Worm (Caenorhabditis elegans) whole organism, young adult: ENCODE results near the gene viro-2.
A peak's percentile ranks its signal among the peaks of the same experiment; 100 is the strongest.

Experiments
- C06A6.2 ChIP-seq: fragments of 200-800 bp; sonication (Bioruptor generic); conservative IDR thresholded peaks from 2 replicates; pipeline ENCODE4 v1.3.6; 2022; ENCODE audit warnings: missing genetic modification characterization, missing compliant biosample characterization
- D2030.7 ChIP-seq: fragments of 200-800 bp; sonication (Bioruptor generic); IDR thresholded peaks from 2 replicates; pipeline ENCODE4 v1.3.6; 2022; ENCODE audit warnings: missing genetic modification reagents, missing genetic modification characterization, missing compliant biosample characterization
- F33H1.4 ChIP-seq: fragments of 200-800 bp; sonication (Bioruptor generic); IDR thresholded peaks from 2 replicates; pipeline ENCODE4 v1.3.6; 2022; ENCODE audit warnings: missing genetic modification reagents, missing genetic modification characterization, missing compliant biosample characterization
- F37B4.10 ChIP-seq: fragments of 200-800 bp; sonication (Bioruptor generic); IDR thresholded peaks from 2 replicates; pipeline ENCODE4 v1.3.6; 2022; ENCODE audit warnings: missing genetic modification characterization, missing compliant biosample characterization
- F39B2.1 ChIP-seq: fragments of 200-800 bp; sonication (Bioruptor generic); IDR thresholded peaks from 2 replicates; pipeline ENCODE4 v1.3.6; 2022; ENCODE audit warnings: missing genetic modification reagents, missing genetic modification characterization, missing compliant biosample characterization
- F52B5.7 ChIP-seq: sonication (generic microtip); optimal IDR thresholded peaks from 2 replicates; lab custom pipeline; 2016; ENCODE audit warnings: mild to moderate bottlenecking, missing genetic modification characterization, missing compliant biosample characterization
- F57A8.1 ChIP-seq: fragments of 200-800 bp; sonication (Bioruptor generic); optimal IDR thresholded peaks from 2 replicates; lab custom pipeline; 2018; ENCODE audit warnings: mild to moderate bottlenecking, missing genetic modification characterization, moderate library complexity, missing compliant biosample characterization
- F57C9.4 ChIP-seq: sonication (generic microtip); optimal IDR thresholded peaks from 2 replicates; lab custom pipeline; 2017; ENCODE audit warnings: mild to moderate bottlenecking, missing genetic modification characterization, missing compliant biosample characterization
- Y56A3A.18 ChIP-seq: fragments of 200-800 bp; sonication (Bioruptor generic); IDR thresholded peaks from 2 replicates; pipeline ENCODE4 v1.3.6; 2022; ENCODE audit warnings: missing genetic modification reagents, missing genetic modification characterization, missing compliant biosample characterization
- Y79H2A.3 ChIP-seq: fragments of 200-800 bp; sonication (Bioruptor generic); conservative IDR thresholded peaks from 2 replicates; pipeline ENCODE4 v1.3.6; 2022; ENCODE audit warnings: missing genetic modification reagents, missing genetic modification characterization, missing compliant biosample characterization
- Y95B8A.8 ChIP-seq: fragments of 200-800 bp; sonication (Bioruptor generic); IDR thresholded peaks from 2 replicates; pipeline ENCODE4 v1.3.6; 2022; ENCODE audit warnings: missing genetic modification reagents, missing genetic modification characterization, missing compliant biosample characterization
- ZK185.1 ChIP-seq: sonication (generic microtip); optimal IDR thresholded peaks from 2 replicates; lab custom pipeline; 2016; ENCODE audit warnings: mild to moderate bottlenecking, missing genetic modification characterization, missing compliant biosample characterization; ENCODE audit not compliant: poor library complexity, severe bottlenecking
- aptf-2 ChIP-seq: fragments of 200-800 bp; sonication (Bioruptor generic); conservative IDR thresholded peaks from 2 replicates; pipeline ENCODE4 v1.3.6; 2022; ENCODE audit warnings: missing genetic modification reagents, missing genetic modification characterization, missing compliant biosample characterization
- aptf-3 ChIP-seq: fragments of 200-800 bp; sonication (Bioruptor generic); IDR thresholded peaks from 2 replicates; pipeline ENCODE4 v1.3.6; 2022; ENCODE audit warnings: missing genetic modification characterization, missing compliant biosample characterization
- athp-1 ChIP-seq: sonication (generic microtip); optimal IDR thresholded peaks from 2 replicates; lab custom pipeline; 2017; ENCODE audit warnings: mild to moderate bottlenecking, missing genetic modification characterization, missing compliant biosample characterization
- attf-6 ChIP-seq: fragments of 200-800 bp; sonication (Bioruptor generic); IDR thresholded peaks from 2 replicates; pipeline ENCODE4 v1.3.6; 2022; ENCODE audit warnings: missing genetic modification reagents, missing genetic modification characterization, missing compliant biosample characterization
- cebp-2 ChIP-seq: fragments of 200-800 bp; sonication (Bioruptor generic); IDR thresholded peaks from 2 replicates; pipeline ENCODE4 v1.3.6; 2022; ENCODE audit warnings: missing genetic modification characterization, missing compliant biosample characterization
- ceh-100 ChIP-seq: fragments of 200-800 bp; sonication (Bioruptor generic); IDR thresholded peaks from 2 replicates; pipeline ENCODE4 v1.3.6; 2022; ENCODE audit warnings: missing genetic modification reagents, missing genetic modification characterization, missing compliant biosample characterization
- die-1 ChIP-seq: sonication (generic microtip); optimal IDR thresholded peaks from 2 replicates; lab custom pipeline; 2016; ENCODE audit warnings: missing genotype, mild to moderate bottlenecking, missing genetic modification characterization, missing compliant biosample characterization
- dpff-1 ChIP-seq: sonication (generic microtip); optimal IDR thresholded peaks from 2 replicates; lab custom pipeline; 2017; ENCODE audit warnings: mild to moderate bottlenecking, missing genetic modification characterization, missing compliant biosample characterization
- ekl-4 ChIP-seq: fragments of 200-800 bp; sonication (Bioruptor generic); IDR thresholded peaks from 2 replicates; pipeline ENCODE4 v1.3.6; 2022; ENCODE audit warnings: missing genetic modification reagents, missing genetic modification characterization, missing compliant biosample characterization
- ets-4 ChIP-seq: fragments of 200-800 bp; sonication (Bioruptor generic); optimal IDR thresholded peaks from 2 replicates; lab custom pipeline; 2018; ENCODE audit warnings: mild to moderate bottlenecking, missing genetic modification characterization, missing compliant biosample characterization
- fkh-3 ChIP-seq: sonication (generic microtip); optimal IDR thresholded peaks from 2 replicates; lab custom pipeline; 2016; ENCODE audit warnings: mild to moderate bottlenecking, missing genetic modification characterization, missing compliant biosample characterization
- him-1 ChIP-seq: sonication (generic microtip); optimal IDR thresholded peaks from 2 replicates; lab custom pipeline; 2016; ENCODE audit warnings: missing genotype, missing genetic modification reagents, missing genetic modification characterization, missing compliant biosample characterization
- hmg-1.2 ChIP-seq: fragments of 200-800 bp; sonication (Bioruptor generic); IDR thresholded peaks from 2 replicates; pipeline ENCODE4 v1.3.6; 2022; ENCODE audit warnings: missing genetic modification reagents, missing genetic modification characterization, missing compliant biosample characterization
- hmg-20 ChIP-seq: fragments of 200-800 bp; sonication (Bioruptor generic); IDR thresholded peaks from 2 replicates; pipeline ENCODE4 v1.3.6; 2022; ENCODE audit warnings: missing genetic modification reagents, missing genetic modification characterization, missing compliant biosample characterization
- hsf-1 ChIP-seq: fragments of 200-800 bp; sonication (Bioruptor generic); IDR thresholded peaks from 2 replicates; pipeline ENCODE4 v1.3.6; 2022; ENCODE audit warnings: missing genetic modification reagents, missing genetic modification characterization, missing compliant biosample characterization
- lsl-1 ChIP-seq: fragments of 200-800 bp; sonication (Bioruptor generic); optimal IDR thresholded peaks from 2 replicates; lab custom pipeline; 2018; ENCODE audit warnings: mild to moderate bottlenecking, missing genetic modification characterization, moderate library complexity, missing compliant biosample characterization
- madf-3 ChIP-seq: fragments of 200-800 bp; sonication (Bioruptor generic); IDR thresholded peaks from 2 replicates; pipeline ENCODE4 v1.3.6; 2022; ENCODE audit warnings: missing genetic modification reagents, missing genetic modification characterization, missing compliant biosample characterization
- madf-6 ChIP-seq: fragments of 200-800 bp; sonication (Bioruptor generic); IDR thresholded peaks from 2 replicates; pipeline ENCODE4 v1.3.6; 2022; ENCODE audit warnings: missing genetic modification reagents, missing genetic modification characterization, missing compliant biosample characterization
- nfya-2 ChIP-seq: fragments of 200-800 bp; sonication (Bioruptor generic); IDR thresholded peaks from 2 replicates; pipeline ENCODE4 v1.3.6; 2022; ENCODE audit warnings: missing genetic modification reagents, missing genetic modification characterization, missing compliant biosample characterization
- nfyb-1 ChIP-seq: fragments of 200-800 bp; sonication (Bioruptor generic); IDR thresholded peaks from 2 replicates; pipeline ENCODE4 v1.3.6; 2022; ENCODE audit warnings: missing genetic modification reagents, missing genetic modification characterization, missing compliant biosample characterization
- nhr-179 ChIP-seq: sonication (generic microtip); optimal IDR thresholded peaks from 2 replicates; lab custom pipeline; 2016; ENCODE audit warnings: mild to moderate bottlenecking, missing genetic modification characterization, missing compliant biosample characterization
- nhr-27 ChIP-seq: fragments of 200-800 bp; sonication (Bioruptor generic); optimal IDR thresholded peaks from 2 replicates; lab custom pipeline; 2018; ENCODE audit warnings: mild to moderate bottlenecking, missing genetic modification characterization, moderate library complexity, missing compliant biosample characterization
- nhr-90 ChIP-seq: sonication (generic microtip); optimal IDR thresholded peaks from 2 replicates; lab custom pipeline; 2016; ENCODE audit warnings: missing genotype, mild to moderate bottlenecking, missing genetic modification characterization, missing compliant biosample characterization
- rec-8 ChIP-seq, 2 experiments: sonication (generic microtip); optimal IDR thresholded peaks; 2 replicates each; lab custom pipeline; 2016; ENCODE audit warnings: mild to moderate bottlenecking in 2 of 2, missing genetic modification characterization in 2 of 2, missing genetic modification reagents in 2 of 2, missing genotype in 2 of 2, missing biosample characterization in 1 of 2, missing compliant biosample characterization in 1 of 2, moderate library complexity in 1 of 2
- snpc-3.4 ChIP-seq: sonication (generic microtip); optimal IDR thresholded peaks from 2 replicates; lab custom pipeline; 2017; ENCODE audit warnings: missing genetic modification characterization, mild to moderate bottlenecking, missing compliant biosample characterization, antibody characterized with exemption, moderate library complexity, missing genotype, missing genetic modification reagents
- snpc-4 ChIP-seq, 5 experiments: fragments of 150-350 bp in 1 of 5; sonication (generic microtip) in 4 of 5; optimal IDR thresholded peaks; 2 replicates each; lab custom pipeline; 2014 to 2018; ENCODE audit warnings: missing genetic modification characterization in 5 of 5, missing biosample characterization in 3 of 5, antibody characterized with exemption in 2 of 5, mild to moderate bottlenecking in 2 of 5, missing compliant biosample characterization in 2 of 5, missing genotype in 2 of 5, moderate library complexity in 2 of 5, missing genetic modification reagents in 1 of 5
- tbp1 ChIP-seq: fragments of 200-800 bp; sonication (Bioruptor generic); optimal IDR thresholded peaks from 2 replicates; lab custom pipeline; 2018; ENCODE audit warnings: mild to moderate bottlenecking, missing genetic modification characterization, missing compliant biosample characterization
- tbx-9 ChIP-seq: sonication (generic microtip); optimal IDR thresholded peaks from 2 replicates; lab custom pipeline; 2016; ENCODE audit warnings: borderline replicate concordance, missing genetic modification characterization, inconsistent platforms, missing compliant biosample characterization
- tlf-1 ChIP-seq: fragments of 200-800 bp; sonication (Bioruptor generic); optimal IDR thresholded peaks from 2 replicates; lab custom pipeline; 2018; ENCODE audit warnings: mild to moderate bottlenecking, missing genetic modification characterization, missing compliant biosample characterization
- unc-130 ChIP-seq: sonication (generic microtip); optimal IDR thresholded peaks from 2 replicates; lab custom pipeline; 2016; ENCODE audit warnings: missing genetic modification reagents, missing genetic modification characterization, missing compliant biosample characterization
- unc-62 ChIP-seq: fragments of 150-350 bp; optimal IDR thresholded peaks from 2 replicates; lab custom pipeline; 2014; ENCODE audit warnings: missing biosample characterization, missing genetic modification reagents, missing genetic modification characterization
- ztf-18 ChIP-seq: sonication (generic microtip); optimal IDR thresholded peaks from 2 replicates; lab custom pipeline; 2016; ENCODE audit warnings: missing genotype, mild to moderate bottlenecking, missing genetic modification characterization, missing compliant biosample characterization
- ztf-25 ChIP-seq: fragments of 200-800 bp; sonication (Bioruptor generic); IDR thresholded peaks from 2 replicates; pipeline ENCODE4 v1.3.6; 2022; ENCODE audit warnings: missing genetic modification reagents, missing genetic modification characterization, missing compliant biosample characterization

The viro-2 gene

ce11 chrIII:7170090-7170489 lies 41.4 kb downstream of the viro-2 start:
- no peak for TF ChIP-seq unc-130 (GFP tag; lab: Kevin White, UChicago)
- no peak for TF ChIP-seq hmg-1.2 (GFP tag; lab: Robert Waterston, UW)
- TF ChIP-seq ztf-25, result no peak
- TF ChIP-seq nhr-179 (tag; lab: Kevin White, UChicago), result no peak
- no peak for TF ChIP-seq rec-8 (tag; optimal IDR thresholded peaks at IDR 0.05; lab: Kevin White, UChicago)
- no peak for TF ChIP-seq him-1 (tag; lab: Kevin White, UChicago)
- no peak for TF ChIP-seq unc-62 (GFP tag; lab: Kevin White, UChicago)
- no peak for TF ChIP-seq F57C9.4 (tag; lab: Kevin White, UChicago)
- TF ChIP-seq lsl-1, result no peak

DNA sequence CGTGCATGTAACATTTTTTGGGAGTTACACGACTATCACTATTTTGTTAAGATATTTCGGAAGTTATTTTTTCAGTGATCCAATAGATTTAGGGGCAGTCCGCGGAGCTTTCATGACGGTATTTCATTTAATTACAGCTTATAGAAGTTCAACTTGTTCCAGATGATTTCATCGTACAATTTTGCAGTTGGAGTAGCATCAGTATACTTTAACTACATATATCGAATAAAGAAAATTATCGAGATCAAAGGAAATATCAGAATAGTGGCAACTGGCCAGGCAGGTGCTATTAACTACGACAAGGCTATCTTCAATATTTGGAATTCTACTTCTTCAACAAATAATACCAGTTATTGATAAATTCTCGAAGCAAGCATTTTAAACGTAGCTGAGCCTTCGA lies 49.8 kb downstream of the viro-2 start:
- TF ChIP-seq Y79H2A.3 (GFP tag; lab: Robert Waterston, UW), result no peak
- no peak for TF ChIP-seq ets-4 (GFP tag; lab: Kevin White, UChicago)
- no peak for TF ChIP-seq nhr-90 (tag; lab: Kevin White, UChicago)
- TF ChIP-seq Y95B8A.8, result peak; percentile 54; the same call in 1 of the 2 replicates
- peak; percentile 3 for TF ChIP-seq die-1 (tag; lab: Kevin White, UChicago)
- peak; percentile 35 for TF ChIP-seq tbp1
- TF ChIP-seq athp-1 (tag; lab: Kevin White, UChicago), result peak; percentile 71
- TF ChIP-seq tbx-9 (tag; lab: Kevin White, UChicago), result no peak
- TF ChIP-seq F33H1.4, result peak; percentile 49
- TF ChIP-seq Y56A3A.18, result peak; percentile 45; the same call in 1 of the 2 replicates
- TF ChIP-seq cebp-2 (GFP tag; lab: Robert Waterston, UW), result no peak
- TF ChIP-seq F57A8.1 (GFP tag; lab: Kevin White, UChicago), result no peak
- TF ChIP-seq snpc-4 (GFP tag; optimal IDR thresholded peaks at IDR 0.05; lab: Kevin White, UChicago), result no peak
- TF ChIP-seq snpc-4 (tag; optimal IDR thresholded peaks at IDR 0.05; lab: Kevin White, UChicago), result peak in 1 of 4 experiments; percentile 26
- peak; percentile 50; the same call in 1 of the 2 replicates for TF ChIP-seq nfyb-1
- TF ChIP-seq nhr-27 (tag; lab: Kevin White, UChicago), result no peak
- peak; percentile 29 for TF ChIP-seq lsl-1
- peak; percentile 72 for TF ChIP-seq madf-6 (GFP tag; lab: Robert Waterston, UW)
- TF ChIP-seq F52B5.7 (tag; lab: Kevin White, UChicago), result peak; percentile 8
- TF ChIP-seq ekl-4 (GFP tag; lab: Robert Waterston, UW), result peak; percentile 86
- no peak for TF ChIP-seq ceh-100 (GFP tag; lab: Robert Waterston, UW)
- 0 out of 2 replicates have a peak, but pooled peaks have one; percentile 10 for TF ChIP-seq aptf-3 (GFP tag; lab: Robert Waterston, UW)
- TF ChIP-seq hmg-1.2 (GFP tag; lab: Robert Waterston, UW), result peak; percentile 11; the same call in 1 of the 2 replicates
- TF ChIP-seq fkh-3, result no peak
- TF ChIP-seq ztf-18 (tag; lab: Kevin White, UChicago), result peak; percentile 32
- 0 out of 2 replicates have a peak, but pooled peaks have one; percentile 36 for TF ChIP-seq D2030.7 (GFP tag; lab: Robert Waterston, UW)
- no peak for TF ChIP-seq aptf-2 (GFP tag; lab: Robert Waterston, UW)
- peak; percentile 46; the same call in 1 of the 2 replicates for TF ChIP-seq madf-3
- no peak for TF ChIP-seq unc-62 (GFP tag; lab: Kevin White, UChicago)
- peak; percentile 66 for TF ChIP-seq tlf-1
- peak; percentile 56; the same call in 1 of the 2 replicates for TF ChIP-seq attf-6 (GFP tag; lab: Robert Waterston, UW)
- no peak for TF ChIP-seq ZK185.1 (tag; lab: Kevin White, UChicago)
- TF ChIP-seq C06A6.2 (GFP tag; lab: Robert Waterston, UW), result no peak
- 0 out of 2 replicates have a peak, but pooled peaks have one; percentile 54 for TF ChIP-seq nfya-2
- TF ChIP-seq F39B2.1, result peak; percentile 59; the same call in 1 of the 2 replicates
- TF ChIP-seq unc-130 (GFP tag; lab: Kevin White, UChicago), result no peak
- no peak for TF ChIP-seq hmg-20 (GFP tag; lab: Robert Waterston, UW)
- TF ChIP-seq F37B4.10 (GFP tag; lab: Robert Waterston, UW), result no peak
- TF ChIP-seq snpc-3.4 (tag; lab: Kevin White, UChicago), result peak; percentile 3
- TF ChIP-seq dpff-1 (tag; lab: Kevin White, UChicago), result no peak
- no peak for TF ChIP-seq nhr-179 (tag; lab: Kevin White, UChicago)
- peak; percentile 65; the same call in 1 of the 2 replicates for TF ChIP-seq hsf-1 (GFP tag; lab: Robert Waterston, UW)
